Worm (Caenorhabditis elegans) whole organism, L3 larva: ENCODE measurements around the gene F15A4.10.

Experiments used
- elt-1 ChIP-seq: fragments of 150-350 bp; optimal IDR thresholded peaks from 2 replicates; lab custom pipeline; 2014; ENCODE audit warnings: missing biosample characterization, missing genetic modification characterization
- fkh-10 ChIP-seq: sonication (generic microtip); optimal IDR thresholded peaks from 2 replicates; lab custom pipeline; 2017; ENCODE audit warnings: missing biosample characterization, missing genetic modification reagents, missing genetic modification characterization
- fos-1 ChIP-seq: fragments of 150-350 bp; optimal IDR thresholded peaks from 2 replicates; lab custom pipeline; 2014; ENCODE audit warnings: missing biosample characterization, missing genetic modification characterization
- mdl-1 ChIP-seq: fragments of 150-350 bp; optimal IDR thresholded peaks from 2 replicates; lab custom pipeline; 2014; ENCODE audit warnings: missing biosample characterization, missing genetic modification characterization
- nfya-1 ChIP-seq: sonication (generic microtip); optimal IDR thresholded peaks from 2 replicates; lab custom pipeline; 2017; ENCODE audit warnings: missing genetic modification characterization, mild to moderate bottlenecking, missing compliant biosample characterization, antibody characterized with exemption, moderate library complexity; ENCODE audit not compliant: insufficient read depth
- nhr-11 ChIP-seq: fragments of 150-350 bp; optimal IDR thresholded peaks from 2 replicates; lab custom pipeline; 2014; ENCODE audit warnings: missing biosample characterization, missing genetic modification characterization
- skn-1 ChIP-seq: fragments of 150-350 bp; optimal IDR thresholded peaks from 2 replicates; lab custom pipeline; 2014; ENCODE audit warnings: missing biosample characterization, missing genetic modification characterization
- snpc-4 ChIP-seq: fragments of 150-350 bp; optimal IDR thresholded peaks from 2 replicates; lab custom pipeline; 2014; ENCODE audit warnings: missing biosample characterization, missing genetic modification characterization
- unc-62 ChIP-seq: fragments of 150-350 bp; sonication (generic microtip); optimal IDR thresholded peaks from 4 replicates; lab custom pipeline; 2014; ENCODE audit warnings: missing biosample characterization, missing genetic modification reagents, missing genetic modification characterization
- ztf-11 ChIP-seq: fragments of 150-350 bp; optimal IDR thresholded peaks from 2 replicates; lab custom pipeline; 2014; ENCODE audit warnings: missing biosample characterization, missing genetic modification characterization
- ztf-4 ChIP-seq: fragments of 150-350 bp; optimal IDR thresholded peaks from 2 replicates; lab custom pipeline; 2014; ENCODE audit warnings: missing biosample characterization, missing genetic modification characterization

ce11 chrII:12494556-12495131 lies 9.7 kb upstream of the F15A4.10 start, which contains the start of gene col-85:
- TF ChIP-seq skn-1 (tag; lab: Kevin White, UChicago) (peak; percentile 63), mdl-1 (tag; lab: Kevin White, UChicago) (no peak), fkh-10 (GFP tag; lab: Kevin White, UChicago) (no peak), fos-1 (tag; lab: Kevin White, UChicago) (no peak), snpc-4 (peak; percentile 93), nfya-1 (tag; lab: Kevin White, UChicago) (peak; percentile 66), ztf-11 (tag; lab: Kevin White, UChicago) (no peak), unc-62 (GFP tag; lab: Kevin White, UChicago) (no peak), ztf-4 (tag; lab: Kevin White, UChicago) (no peak), elt-1 (tag; lab: Kevin White, UChicago) (no peak), nhr-11 (tag; lab: Kevin White, UChicago) (no peak)
